Worm (Caenorhabditis elegans): ENCODE measurements around the gene F57B1.5.

The F57B1.5 gene

DNA sequence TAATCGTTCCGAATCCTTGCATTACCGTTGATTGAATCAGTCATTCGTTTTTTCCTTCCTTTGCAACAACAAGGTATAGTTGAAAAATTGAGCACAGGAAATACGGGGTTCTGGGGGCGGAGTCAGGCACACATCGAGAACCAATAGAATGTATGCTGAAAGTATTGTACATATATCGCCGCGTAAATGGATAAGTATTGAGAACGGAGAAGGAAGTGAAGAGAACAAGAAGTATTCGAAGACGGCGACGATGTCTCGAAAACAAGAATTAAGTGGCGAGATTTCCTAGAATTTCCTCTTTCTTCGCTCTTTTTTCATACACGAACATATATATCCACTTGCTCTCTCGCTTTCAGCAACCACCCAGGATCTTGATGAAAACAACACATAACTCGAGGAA is 13.5 kb downstream of the F57B1.5 start:
- TF ChIP-seq hmg-4 (GFP tag; optimal IDR thresholded peaks at IDR 0.05) (no peak), ama-1 (optimal IDR thresholded peaks at IDR 0.05) (no peak), B0310.2 (tag; optimal IDR thresholded peaks at IDR 0.05) (no peak), hnd-1 (tag; optimal IDR thresholded peaks at IDR 0.05) (no peak), tbx-37 (GFP tag; conservative IDR thresholded peaks at IDR 0.05) (no peak), hmbx-1 (tag; optimal IDR thresholded peaks at IDR 0.05) (no peak), tra-4 (tag; optimal IDR thresholded peaks at IDR 0.05) (no peak), F13C5.2 (tag; optimal IDR thresholded peaks at IDR 0.05) (no peak), sea-1 (GFP tag; conservative IDR thresholded peaks at IDR 0.05) (no peak)

DNA sequence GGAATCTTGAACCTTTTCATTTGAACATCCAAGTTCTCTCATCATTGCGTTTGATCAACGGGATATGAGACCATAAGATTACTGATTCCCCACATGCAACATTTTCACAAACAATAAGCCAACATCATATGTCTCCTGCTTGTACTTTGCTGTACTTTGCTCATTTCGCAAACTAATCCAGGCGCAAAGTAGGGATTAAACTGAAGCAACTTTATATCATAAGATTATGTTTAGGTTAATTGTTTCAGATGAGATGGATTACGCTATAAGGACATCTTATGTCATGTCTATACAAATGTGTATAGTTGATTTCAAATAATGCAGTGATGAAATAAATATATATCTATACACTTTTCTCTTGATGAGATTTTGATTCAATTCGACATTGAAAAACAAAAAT is 22.0 kb downstream of the F57B1.5 start:
- TF ChIP-seq tra-4 (tag; optimal IDR thresholded peaks at IDR 0.05) (no peak), ceh-36 (tag; optimal IDR thresholded peaks at IDR 0.05) (no peak), hmg-4 (GFP tag; optimal IDR thresholded peaks at IDR 0.05) (no peak), ama-1 (optimal IDR thresholded peaks at IDR 0.05) (no peak)

- TF ChIP-seq ets-7 (tag; optimal IDR thresholded peaks at IDR 0.05) = no peak
Measured at ce11 chrV:13235313-13235712, 27.8 kb downstream of the F57B1.5 start.

DNA sequence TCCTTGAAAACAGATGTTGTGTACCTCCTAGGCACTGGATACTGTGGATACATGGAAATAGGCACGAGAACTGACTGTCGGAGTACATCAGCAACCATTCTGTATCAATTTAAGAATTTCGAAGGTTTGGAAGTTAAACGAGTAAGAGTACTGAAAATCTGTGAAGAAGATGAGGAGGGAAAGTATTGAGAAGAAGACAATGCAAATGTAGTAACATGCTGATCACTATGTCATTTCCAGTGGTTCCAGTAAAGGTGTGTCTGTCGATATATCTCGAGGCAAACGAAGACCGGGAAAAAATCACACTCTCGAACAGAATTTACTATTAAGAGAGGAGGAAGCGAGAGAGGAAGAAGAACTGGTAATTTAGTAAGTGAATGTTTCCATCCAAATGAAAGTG is 29.0 kb downstream of the F57B1.5 start, which contains the start of gene dmd-10:
Gene dmd-10 (minus strand): TSS at position 101 of the 400 bp plus-strand sequence.
- no peak for TF ChIP-seq tbx-11 (GFP tag; IDR thresholded peaks at IDR 0.05)
- no peak for TF ChIP-seq pes-1 (GFP tag; IDR thresholded peaks at IDR 0.05)
- TF ChIP-seq ceh-13 (GFP tag; optimal IDR thresholded peaks at IDR 0.05) = no peak
- TF ChIP-seq F13C5.2 (tag; optimal IDR thresholded peaks at IDR 0.05) = no peak
- no peak for TF ChIP-seq sea-1 (GFP tag; conservative IDR thresholded peaks at IDR 0.05)
- no peak for TF ChIP-seq hmg-4 (GFP tag; optimal IDR thresholded peaks at IDR 0.05)
- TF ChIP-seq ets-7 (tag; optimal IDR thresholded peaks at IDR 0.05) = no peak
- TF ChIP-seq aly-1 (tag; optimal IDR thresholded peaks at IDR 0.05) = no peak
- TF ChIP-seq ceh-36 (tag; optimal IDR thresholded peaks at IDR 0.05) = no peak
- no peak for TF ChIP-seq scrt-1 (GFP tag; IDR thresholded peaks at IDR 0.05)
- TF ChIP-seq ama-1 (optimal IDR thresholded peaks at IDR 0.05) = no peak
- no peak for TF ChIP-seq B0310.2 (tag; optimal IDR thresholded peaks at IDR 0.05)
- no peak for TF ChIP-seq tbx-37 (GFP tag; conservative IDR thresholded peaks at IDR 0.05)
- no peak for TF ChIP-seq tra-4 (tag; optimal IDR thresholded peaks at IDR 0.05)

- no peak for TF ChIP-seq pes-1 (GFP tag; IDR thresholded peaks at IDR 0.05)
- no peak for TF ChIP-seq tbx-11 (GFP tag; IDR thresholded peaks at IDR 0.05)
- no peak for TF ChIP-seq ets-7 (tag; optimal IDR thresholded peaks at IDR 0.05)
Measured at ce11 chrV:13243205-13243604, 35.7 kb downstream of the F57B1.5 start.

DNA sequence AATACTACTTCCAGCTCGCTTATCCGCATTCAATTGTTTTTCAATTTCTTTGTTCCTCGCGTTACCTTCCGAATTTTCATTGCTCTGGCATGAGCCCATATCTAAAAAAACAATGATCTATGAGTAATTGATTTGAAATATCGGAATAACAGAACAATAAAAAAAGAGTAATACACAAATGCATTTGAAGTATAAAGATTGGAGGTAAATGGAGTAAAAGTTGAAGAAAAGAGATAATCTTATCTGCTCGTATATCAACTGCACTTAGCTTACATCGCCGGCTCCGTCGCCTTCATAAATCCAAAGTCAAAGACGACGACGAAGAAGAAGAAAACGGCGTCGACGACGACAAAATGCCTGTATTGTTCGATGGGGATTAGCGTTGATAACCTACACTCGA is 41.9 kb downstream of the F57B1.5 start, which contains the start of gene odr-3:
Gene odr-3 (minus strand): TSS at position 101 of the 400 bp plus-strand sequence.
- no peak for TF ChIP-seq hmg-4 (GFP tag; optimal IDR thresholded peaks at IDR 0.05)
- no peak for TF ChIP-seq tbx-37 (GFP tag; conservative IDR thresholded peaks at IDR 0.05)
- no peak for TF ChIP-seq pes-1 (GFP tag; IDR thresholded peaks at IDR 0.05)
- TF ChIP-seq F13C5.2 (tag; optimal IDR thresholded peaks at IDR 0.05) = no peak

ce11 chrV:13252862-13253261 is 45.3 kb downstream of the F57B1.5 start:
- no peak for TF ChIP-seq F13C5.2 (tag; optimal IDR thresholded peaks at IDR 0.05)
- no peak for TF ChIP-seq aly-1 (tag; optimal IDR thresholded peaks at IDR 0.05)
- TF ChIP-seq sea-1 (GFP tag; conservative IDR thresholded peaks at IDR 0.05) = no peak
- TF ChIP-seq pes-1 (GFP tag; IDR thresholded peaks at IDR 0.05) = no peak
- TF ChIP-seq tra-4 (tag; optimal IDR thresholded peaks at IDR 0.05) = no peak
- no peak for TF ChIP-seq tbx-11 (GFP tag; IDR thresholded peaks at IDR 0.05)
- no peak for TF ChIP-seq ets-7 (tag; optimal IDR thresholded peaks at IDR 0.05)
- TF ChIP-seq ceh-13 (GFP tag; optimal IDR thresholded peaks at IDR 0.05) = no peak
- no peak for TF ChIP-seq ama-1 (optimal IDR thresholded peaks at IDR 0.05)
